Fruit fly (Drosophila melanogaster) whole organism, embryonic: ENCODE results near the gene NimC2.

ENCODE experiments used
- CG9727 ChIP-seq: fragments of 200-800 bp; sonication (Bioruptor generic); optimal IDR thresholded peaks from 3 replicates; lab custom pipeline; 2017; ENCODE audit warnings: missing biosample characterization, mild to moderate bottlenecking, missing genetic modification characterization
- Deaf1 ChIP-seq: fragments of 200-800 bp; optimal IDR thresholded peaks from 3 replicates; lab custom pipeline; 2019; ENCODE audit warnings: missing biosample characterization, mild to moderate bottlenecking, missing genetic modification characterization, moderate library complexity
- Sry-β ChIP-seq: fragments of 200-800 bp; sonication (Bioruptor generic); optimal IDR thresholded peaks from 2 replicates; lab custom pipeline; 2018; ENCODE audit warnings: missing biosample characterization, mild to moderate bottlenecking, missing genetic modification characterization, moderate library complexity
- gem ChIP-seq: fragments of 200-800 bp; sonication (Bioruptor generic); optimal IDR thresholded peaks from 2 replicates; lab custom pipeline; 2019; ENCODE audit warnings: missing biosample characterization, mild to moderate bottlenecking, missing genetic modification characterization, moderate library complexity
- tna ChIP-seq: fragments of 200-800 bp; sonication (Bioruptor generic); IDR thresholded peaks from 2 replicates; pipeline ENCODE4 v1.3.6; 2022; ENCODE audit warnings: missing biosample characterization, missing genetic modification characterization; ENCODE audit not compliant: partially characterized antibody

- TF ChIP-seq Sry-β (GFP tag; lab: Kevin White, UChicago) (no peak), gem (no peak), tna (GFP tag; lab: Robert Waterston, UW) (no peak), CG9727 (GFP tag; lab: Kevin White, UChicago) (no peak), Deaf1 (tag; lab: Kevin White, UChicago) (no peak)
Observed at dm6 chr2L:14015109-14015508, 35.2 kb downstream of the NimC2 start.
